Fruit fly (Drosophila melanogaster): Measurements from ENCODE around the gene Ddx1.

DNA sequence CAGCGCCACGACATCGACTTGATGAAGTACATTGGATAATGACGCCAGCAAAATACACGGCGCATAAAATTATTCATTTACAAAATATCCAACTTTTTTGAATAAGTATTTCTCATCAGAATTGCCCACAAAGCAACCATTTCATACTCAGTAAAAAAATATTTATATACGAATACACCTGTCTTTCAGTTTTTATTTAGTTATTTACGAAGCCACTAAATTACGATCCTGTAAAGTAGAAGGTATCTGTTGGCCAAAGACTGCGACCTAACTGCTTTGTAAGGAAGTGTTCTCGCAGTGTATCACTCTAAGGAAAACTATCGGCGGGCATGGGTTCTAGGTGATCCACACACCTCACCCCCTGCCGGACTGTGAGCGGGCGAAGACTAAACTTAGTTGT is 14.0 kb downstream of the Ddx1 start:
- TF ChIP-seq usp (GFP tag; optimal IDR thresholded peaks at IDR 0.05) (no peak), psq (optimal IDR thresholded peaks at IDR 0.05) (no peak), pan (optimal IDR thresholded peaks at IDR 0.05) (no peak), EcR (GFP tag; optimal IDR thresholded peaks at IDR 0.05) (no peak)
